Worm (Caenorhabditis elegans) whole organism, young adult: Measurements from ENCODE around the gene aps-2.

Experiments
- F57C9.4 ChIP-seq: sonication (generic microtip); optimal IDR thresholded peaks from 2 replicates; lab custom pipeline; 2017; ENCODE audit warnings: mild to moderate bottlenecking, missing genetic modification characterization, missing compliant biosample characterization
- Y56A3A.18 ChIP-seq: fragments of 200-800 bp; sonication (Bioruptor generic); IDR thresholded peaks from 2 replicates; pipeline ENCODE4 v1.3.6; 2022; ENCODE audit warnings: missing genetic modification reagents, missing genetic modification characterization, missing compliant biosample characterization
- Y67H2A.10 ChIP-seq: fragments of 200-800 bp; sonication (Bioruptor generic); conservative IDR thresholded peaks from 2 replicates; pipeline ENCODE4 v1.3.6; 2022; ENCODE audit warnings: missing genetic modification reagents, missing genetic modification characterization, missing compliant biosample characterization
- ama-1 ChIP-seq, 3 experiments: fragments of 150-350 bp in 1 of 3; sonication (generic microtip) in 2 of 3; optimal IDR thresholded peaks; 2 replicates each; lab custom pipeline; 2014 to 2018; ENCODE audit warnings: missing biosample characterization in 2 of 3, missing genetic modification characterization in 2 of 3, missing genetic modification reagents in 2 of 3
- chd-7 ChIP-seq: sonication (generic microtip); optimal IDR thresholded peaks from 2 replicates; lab custom pipeline; 2016; ENCODE audit warnings: mild to moderate bottlenecking, missing genetic modification characterization, moderate library complexity, missing compliant biosample characterization
- ets-4 ChIP-seq: fragments of 200-800 bp; sonication (Bioruptor generic); optimal IDR thresholded peaks from 2 replicates; lab custom pipeline; 2018; ENCODE audit warnings: mild to moderate bottlenecking, missing genetic modification characterization, missing compliant biosample characterization
- fkh-3 ChIP-seq: sonication (generic microtip); optimal IDR thresholded peaks from 2 replicates; lab custom pipeline; 2016; ENCODE audit warnings: mild to moderate bottlenecking, missing genetic modification characterization, missing compliant biosample characterization
- hsf-1 ChIP-seq: fragments of 200-800 bp; sonication (Bioruptor generic); IDR thresholded peaks from 2 replicates; pipeline ENCODE4 v1.3.6; 2022; ENCODE audit warnings: missing genetic modification reagents, missing genetic modification characterization, missing compliant biosample characterization
- mcd-1 ChIP-seq: fragments of 200-800 bp; sonication (Bioruptor generic); IDR thresholded peaks from 2 replicates; pipeline ENCODE4 v1.3.6; 2022; ENCODE audit warnings: missing genetic modification reagents, missing genetic modification characterization, missing compliant biosample characterization
- pha-4 ChIP-seq: fragments of 150-350 bp; sonication (generic microtip); optimal IDR thresholded peaks from 2 replicates; lab custom pipeline; 2014; ENCODE audit warnings: missing biosample characterization, missing genetic modification reagents, missing genetic modification characterization
- snpc-4 ChIP-seq, 5 experiments: fragments of 150-350 bp in 1 of 5; sonication (generic microtip) in 4 of 5; optimal IDR thresholded peaks; 2 replicates each; lab custom pipeline; 2014 to 2018; ENCODE audit warnings: missing genetic modification characterization in 5 of 5, missing biosample characterization in 3 of 5, antibody characterized with exemption in 2 of 5, mild to moderate bottlenecking in 2 of 5, missing compliant biosample characterization in 2 of 5, missing genotype in 2 of 5, moderate library complexity in 2 of 5, missing genetic modification reagents in 1 of 5
- unc-62 ChIP-seq: fragments of 150-350 bp; optimal IDR thresholded peaks from 2 replicates; lab custom pipeline; 2014; ENCODE audit warnings: missing biosample characterization, missing genetic modification reagents, missing genetic modification characterization

- TF ChIP-seq hsf-1 (no peak), pha-4 (tag; lab: Kevin White, UChicago) (no peak), F57C9.4 (tag; lab: Kevin White, UChicago) (no peak), mcd-1 (GFP tag; lab: Robert Waterston, UW) (no peak), snpc-4 (GFP tag; optimal IDR thresholded peaks at IDR 0.05; lab: Kevin White, UChicago) (no peak), snpc-4 (tag; optimal IDR thresholded peaks at IDR 0.05; lab: Kevin White, UChicago) (no peak), ets-4 (GFP tag; lab: Kevin White, UChicago) (no peak), chd-7 (tag; lab: Kevin White, UChicago) (no peak), unc-62 (GFP tag; lab: Kevin White, UChicago) (no peak), Y67H2A.10 (GFP tag; lab: Robert Waterston, UW) (no peak), ama-1 (optimal IDR thresholded peaks at IDR 0.05; lab: Kevin White, UChicago) (no peak), ama-1 (GFP tag; optimal IDR thresholded peaks at IDR 0.05; lab: Kevin White, UChicago) (no peak), fkh-3 (tag; lab: Kevin White, UChicago) (no peak), Y56A3A.18 (GFP tag; lab: Robert Waterston, UW) (no peak)
Measured at ce11 chrX:4451936-4452335, 6.1 kb upstream of the aps-2 start.
